Worm (Caenorhabditis elegans) whole organism, late embryonic: ENCODE data around the gene spig-8.

ENCODE experiments used
- C38D4.7 ChIP-seq: fragments of 200-800 bp; sonication (Bioruptor generic); optimal IDR thresholded peaks from 2 replicates; lab custom pipeline; 2018; ENCODE audit warnings: mild to moderate bottlenecking, missing genetic modification characterization, moderate library complexity, missing compliant biosample characterization
- F13H6.1 ChIP-seq: sonication (generic microtip); optimal IDR thresholded peaks from 2 replicates; lab custom pipeline; 2016; ENCODE audit warnings: missing genetic modification characterization, missing compliant biosample characterization
- ahr-1 ChIP-seq: sonication (generic microtip); optimal IDR thresholded peaks from 2 replicates; lab custom pipeline; 2016; ENCODE audit warnings: missing genetic modification characterization, missing compliant biosample characterization
- ceh-14 ChIP-seq: sonication (generic microtip); optimal IDR thresholded peaks from 2 replicates; lab custom pipeline; 2016; ENCODE audit warnings: missing genotype, missing genetic modification characterization, missing compliant biosample characterization
- ceh-22 ChIP-seq: sonication (generic microtip); optimal IDR thresholded peaks from 2 replicates; lab custom pipeline; 2017; ENCODE audit warnings: missing biosample characterization, missing genetic modification characterization
- ceh-45 ChIP-seq: fragments of 200-800 bp; sonication (Bioruptor generic); IDR thresholded peaks from 2 replicates; pipeline ENCODE4 v1.3.6; 2022; ENCODE audit warnings: missing genetic modification reagents, missing genetic modification characterization, missing compliant biosample characterization
- ceh-9 ChIP-seq: sonication (generic microtip); optimal IDR thresholded peaks from 2 replicates; lab custom pipeline; 2016; ENCODE audit warnings: mild to moderate bottlenecking, missing genetic modification characterization, inconsistent platforms, missing compliant biosample characterization
- ets-4 ChIP-seq: sonication (generic microtip); optimal IDR thresholded peaks from 2 replicates; lab custom pipeline; 2016; ENCODE audit warnings: missing genetic modification characterization, missing compliant biosample characterization
- hlh-30 ChIP-seq: sonication (generic microtip); optimal IDR thresholded peaks from 2 replicates; lab custom pipeline; 2017; ENCODE audit warnings: antibody characterized with exemption, missing genetic modification characterization, missing compliant biosample characterization; ENCODE audit not compliant: insufficient read depth
- nfya-1 ChIP-seq: sonication (generic microtip); optimal IDR thresholded peaks from 2 replicates; lab custom pipeline; 2017; ENCODE audit warnings: missing genetic modification characterization, mild to moderate bottlenecking, missing compliant biosample characterization, antibody characterized with exemption, moderate library complexity
- pha-4 ChIP-seq: fragments of 150-350 bp; optimal IDR thresholded peaks from 2 replicates; lab custom pipeline; 2018; ENCODE audit warnings: missing biosample characterization, missing genetic modification reagents, missing genetic modification characterization
- pros-1 ChIP-seq: fragments of 150-350 bp; optimal IDR thresholded peaks from 2 replicates; lab custom pipeline; 2014; ENCODE audit warnings: missing biosample characterization, missing genetic modification reagents, missing genetic modification characterization
- ref-2 ChIP-seq: sonication (generic microtip); optimal IDR thresholded peaks from 2 replicates; lab custom pipeline; 2016; ENCODE audit warnings: missing genetic modification characterization, missing compliant biosample characterization
- rnt-1 ChIP-seq: sonication (generic microtip); optimal IDR thresholded peaks from 2 replicates; lab custom pipeline; 2016; ENCODE audit warnings: missing genetic modification characterization, missing compliant biosample characterization
- sox-4 ChIP-seq: sonication (generic microtip); optimal IDR thresholded peaks from 2 replicates; lab custom pipeline; 2017; ENCODE audit warnings: mild to moderate bottlenecking, missing genetic modification characterization, inconsistent platforms, missing compliant biosample characterization
- tbx-2 ChIP-seq: sonication (generic microtip); optimal IDR thresholded peaks from 2 replicates; lab custom pipeline; 2016; ENCODE audit warnings: missing genetic modification characterization, missing compliant biosample characterization
- unc-86 ChIP-seq: sonication (generic microtip); optimal IDR thresholded peaks from 2 replicates; lab custom pipeline; 2016; ENCODE audit warnings: missing genetic modification characterization, missing compliant biosample characterization

The spig-8 gene

ce11 chrV:7096129-7096730 lies 41.5 kb downstream of the spig-8 start:
- no peak for TF ChIP-seq pha-4 (tag; lab: Kevin White, UChicago)
- no peak for TF ChIP-seq unc-86 (tag; lab: Kevin White, UChicago)
- no peak for TF ChIP-seq ceh-9 (tag; lab: Kevin White, UChicago)
- no peak for TF ChIP-seq sox-4
- no peak for TF ChIP-seq pros-1 (tag; lab: Kevin White, UChicago)
- no peak for TF ChIP-seq tbx-2
- no peak for TF ChIP-seq ref-2 (tag; lab: Kevin White, UChicago)
- TF ChIP-seq F13H6.1 (tag; lab: Kevin White, UChicago): no peak

ce11 chrV:7096811-7097210 lies 42.1 kb downstream of the spig-8 start:
- TF ChIP-seq C38D4.7 (GFP tag; lab: Kevin White, UChicago) (no peak), unc-86 (tag; lab: Kevin White, UChicago) (no peak), hlh-30 (tag; lab: Kevin White, UChicago) (no peak)

- TF ChIP-seq ets-4 (tag; lab: Kevin White, UChicago) (no peak), rnt-1 (no peak), ceh-45 (GFP tag; lab: Robert Waterston, UW) (no peak), ceh-22 (no peak), ahr-1 (tag; lab: Kevin White, UChicago) (no peak), ceh-14 (no peak), nfya-1 (no peak)
Observed at ce11 chrV:7103247-7103646, 48.5 kb downstream of the spig-8 start, which contains the start of gene odr-2. TSS of gene odr-2 (plus strand) at chrV:7103547.
